Worm (Caenorhabditis elegans) whole organism, late embryonic: ENCODE data around the gene C10A4.3.

ENCODE experiments used
- C38D4.7 ChIP-seq: fragments of 200-800 bp; sonication (Bioruptor generic); optimal IDR thresholded peaks from 2 replicates; lab custom pipeline; 2018; ENCODE audit warnings: mild to moderate bottlenecking, missing genetic modification characterization, moderate library complexity, missing compliant biosample characterization
- K02D7.2 ChIP-seq: sonication (generic microtip); optimal IDR thresholded peaks from 2 replicates; lab custom pipeline; 2017; ENCODE audit warnings: mild to moderate bottlenecking, missing genetic modification characterization, missing compliant biosample characterization
- K09A11.1 ChIP-seq: sonication (generic microtip); optimal IDR thresholded peaks from 2 replicates; lab custom pipeline; 2017; ENCODE audit warnings: antibody characterized with exemption, mild to moderate bottlenecking, missing genetic modification characterization, missing compliant biosample characterization; ENCODE audit not compliant: insufficient read depth
- T23F11.4 ChIP-seq: fragments of 200-800 bp; sonication (Bioruptor generic); optimal IDR thresholded peaks from 2 replicates; lab custom pipeline; 2018; ENCODE audit warnings: mild to moderate bottlenecking, missing genetic modification characterization, missing compliant biosample characterization
- Y22D7AL.16 ChIP-seq: sonication (generic microtip); optimal IDR thresholded peaks from 2 replicates; lab custom pipeline; 2016; ENCODE audit warnings: missing genetic modification characterization, missing compliant biosample characterization
- ahr-1 ChIP-seq: sonication (generic microtip); optimal IDR thresholded peaks from 2 replicates; lab custom pipeline; 2016; ENCODE audit warnings: missing genetic modification characterization, missing compliant biosample characterization
- ama-1 ChIP-seq: fragments of 150-350 bp; optimal IDR thresholded peaks from 2 replicates; lab custom pipeline; 2014
- ceh-14 ChIP-seq: sonication (generic microtip); optimal IDR thresholded peaks from 2 replicates; lab custom pipeline; 2016; ENCODE audit warnings: missing genotype, missing genetic modification characterization, missing compliant biosample characterization
- ceh-22 ChIP-seq: sonication (generic microtip); optimal IDR thresholded peaks from 2 replicates; lab custom pipeline; 2017; ENCODE audit warnings: missing biosample characterization, missing genetic modification characterization
- ceh-24 ChIP-seq: sonication (generic microtip); optimal IDR thresholded peaks from 2 replicates; lab custom pipeline; 2016; ENCODE audit warnings: mild to moderate bottlenecking, missing genetic modification characterization, missing compliant biosample characterization
- ceh-31 ChIP-seq: sonication (generic microtip); optimal IDR thresholded peaks from 2 replicates; lab custom pipeline; 2016; ENCODE audit warnings: missing genetic modification characterization, missing compliant biosample characterization
- ceh-45 ChIP-seq: fragments of 200-800 bp; sonication (Bioruptor generic); IDR thresholded peaks from 2 replicates; pipeline ENCODE4 v1.3.6; 2022; ENCODE audit warnings: missing genetic modification reagents, missing genetic modification characterization, missing compliant biosample characterization
- ceh-9 ChIP-seq: sonication (generic microtip); optimal IDR thresholded peaks from 2 replicates; lab custom pipeline; 2016; ENCODE audit warnings: mild to moderate bottlenecking, missing genetic modification characterization, inconsistent platforms, missing compliant biosample characterization
- che-1 ChIP-seq: sonication (generic microtip); optimal IDR thresholded peaks from 2 replicates; lab custom pipeline; 2016; ENCODE audit warnings: mild to moderate bottlenecking, missing genetic modification characterization, missing compliant biosample characterization
- dmd-4 ChIP-seq: sonication (generic microtip); optimal IDR thresholded peaks from 2 replicates; lab custom pipeline; 2016; ENCODE audit warnings: borderline replicate concordance, missing genetic modification characterization, missing compliant biosample characterization
- elt-2 ChIP-seq: sonication (generic microtip); optimal IDR thresholded peaks from 2 replicates; lab custom pipeline; 2016; ENCODE audit warnings: missing genetic modification reagents, missing genetic modification characterization, missing compliant biosample characterization
- fax-1 ChIP-seq: sonication (generic microtip); optimal IDR thresholded peaks from 2 replicates; lab custom pipeline; 2016; ENCODE audit warnings: missing genotype, missing genetic modification characterization, missing compliant biosample characterization
- fkh-10 ChIP-seq: fragments of 150-350 bp; optimal IDR thresholded peaks from 2 replicates; lab custom pipeline; 2014; ENCODE audit warnings: missing biosample characterization, missing genetic modification reagents, missing genetic modification characterization
- fkh-6 ChIP-seq: sonication (generic microtip); optimal IDR thresholded peaks from 2 replicates; lab custom pipeline; 2016; ENCODE audit warnings: missing genetic modification characterization, missing compliant biosample characterization
- gmeb-2 ChIP-seq: sonication (generic microtip); optimal IDR thresholded peaks from 2 replicates; lab custom pipeline; 2016; ENCODE audit warnings: missing genetic modification characterization, inconsistent platforms, missing compliant biosample characterization
- hlh-13 ChIP-seq: fragments of 200-800 bp; sonication (Bioruptor generic); optimal IDR thresholded peaks from 2 replicates; lab custom pipeline; 2018; ENCODE audit warnings: mild to moderate bottlenecking, missing genetic modification characterization, missing compliant biosample characterization
- hlh-15 ChIP-seq: sonication (generic microtip); optimal IDR thresholded peaks from 2 replicates; lab custom pipeline; 2016; ENCODE audit warnings: missing genetic modification characterization, missing compliant biosample characterization
- hlh-30 ChIP-seq: sonication (generic microtip); optimal IDR thresholded peaks from 2 replicates; lab custom pipeline; 2017; ENCODE audit warnings: antibody characterized with exemption, missing genetic modification characterization, missing compliant biosample characterization; ENCODE audit not compliant: insufficient read depth
- hlh-6 ChIP-seq: sonication (generic microtip); optimal IDR thresholded peaks from 2 replicates; lab custom pipeline; 2016; ENCODE audit warnings: missing genotype, missing genetic modification characterization, missing compliant biosample characterization
- hlh-8 ChIP-seq: sonication (generic microtip); optimal IDR thresholded peaks from 2 replicates; lab custom pipeline; 2016; ENCODE audit warnings: missing genotype, missing genetic modification characterization, missing compliant biosample characterization
- lim-6 ChIP-seq: sonication (generic microtip); optimal IDR thresholded peaks from 2 replicates; lab custom pipeline; 2016; ENCODE audit warnings: missing genetic modification characterization, missing compliant biosample characterization
- nfya-1 ChIP-seq: sonication (generic microtip); optimal IDR thresholded peaks from 2 replicates; lab custom pipeline; 2017; ENCODE audit warnings: missing genetic modification characterization, mild to moderate bottlenecking, missing compliant biosample characterization, antibody characterized with exemption, moderate library complexity
- nhr-11 ChIP-seq: fragments of 150-350 bp; optimal IDR thresholded peaks from 2 replicates; lab custom pipeline; 2014; ENCODE audit warnings: missing biosample characterization, missing genetic modification characterization
- nhr-232 ChIP-seq: sonication (generic microtip); optimal IDR thresholded peaks from 2 replicates; lab custom pipeline; 2016; ENCODE audit warnings: missing genetic modification characterization, missing compliant biosample characterization
- npax-4 ChIP-seq: sonication (generic microtip); optimal IDR thresholded peaks from 2 replicates; lab custom pipeline; 2016; ENCODE audit warnings: missing genetic modification characterization, missing compliant biosample characterization
- pag-3 ChIP-seq: sonication (generic microtip); optimal IDR thresholded peaks from 2 replicates; lab custom pipeline; 2016; ENCODE audit warnings: missing compliant biosample characterization, missing genetic modification characterization, borderline replicate concordance
- pros-1 ChIP-seq: fragments of 150-350 bp; optimal IDR thresholded peaks from 2 replicates; lab custom pipeline; 2014; ENCODE audit warnings: missing biosample characterization, missing genetic modification reagents, missing genetic modification characterization
- sox-2 ChIP-seq: fragments of 200-800 bp; sonication (Bioruptor generic); IDR thresholded peaks from 2 replicates; pipeline ENCODE4 v1.3.6; 2022; ENCODE audit warnings: missing genetic modification reagents, missing genetic modification characterization, missing compliant biosample characterization
- tbx-7 ChIP-seq: sonication (generic microtip); optimal IDR thresholded peaks from 2 replicates; lab custom pipeline; 2016; ENCODE audit warnings: missing genotype, missing genetic modification characterization, missing compliant biosample characterization
- ttx-3 ChIP-seq: sonication (generic microtip); optimal IDR thresholded peaks from 2 replicates; lab custom pipeline; 2016; ENCODE audit warnings: missing genetic modification reagents, missing genetic modification characterization, missing compliant biosample characterization
- unc-42 ChIP-seq: sonication (generic microtip); optimal IDR thresholded peaks from 2 replicates; lab custom pipeline; 2016; ENCODE audit warnings: missing genotype, missing genetic modification characterization, missing compliant biosample characterization
- zip-5 ChIP-seq: sonication (generic microtip); optimal IDR thresholded peaks from 2 replicates; lab custom pipeline; 2016; ENCODE audit warnings: missing genetic modification characterization, missing compliant biosample characterization
- ztf-16 ChIP-seq: sonication (generic microtip); optimal IDR thresholded peaks from 2 replicates; lab custom pipeline; 2017; ENCODE audit warnings: missing genetic modification characterization, missing compliant biosample characterization

C10A4.3 gene

ce11 chrX:7390270-7390669 lies 15.2 kb upstream of the C10A4.3 start, which contains the start of gene C10A4.6:
Gene C10A4.6 (plus strand): TSS chrX:7390570.
- TF ChIP-seq lim-6: no peak
- TF ChIP-seq dmd-4 (tag; lab: Kevin White, UChicago): no peak
- no peak for TF ChIP-seq ceh-24 (tag; lab: Kevin White, UChicago)
- TF ChIP-seq fkh-6 (tag; lab: Kevin White, UChicago): no peak
- no peak for TF ChIP-seq ceh-45 (GFP tag; lab: Robert Waterston, UW)
- no peak for TF ChIP-seq ttx-3 (tag; lab: Kevin White, UChicago)
- no peak for TF ChIP-seq nhr-232 (tag; lab: Kevin White, UChicago)
- TF ChIP-seq hlh-13 (GFP tag; lab: Kevin White, UChicago): no peak
- no peak for TF ChIP-seq ceh-9
- no peak for TF ChIP-seq Y22D7AL.16 (tag; lab: Kevin White, UChicago)
- TF ChIP-seq K02D7.2 (tag; lab: Kevin White, UChicago): no peak
- no peak for TF ChIP-seq zip-5 (tag; lab: Kevin White, UChicago)

- TF ChIP-seq K02D7.2 (tag; lab: Kevin White, UChicago) (no peak), T23F11.4 (GFP tag; lab: Kevin White, UChicago) (no peak)
Measured at ce11 chrX:7393167-7393566, 12.3 kb upstream of the C10A4.3 start, which contains the start of gene gad-2. Gene gad-2 (plus strand): TSS chrX:7393467.

ce11 chrX:7397935-7398334 lies 7.6 kb upstream of the C10A4.3 start, which contains the start of gene C10A4.13:
Gene C10A4.13 (minus strand): TSS chrX:7398035.
- TF ChIP-seq ceh-14 (tag; lab: Kevin White, UChicago): no peak
- TF ChIP-seq K09A11.1 (tag; lab: Kevin White, UChicago): no peak
- no peak for TF ChIP-seq hlh-30 (tag; lab: Kevin White, UChicago)
- TF ChIP-seq ama-1: no peak
- TF ChIP-seq ceh-22 (tag; lab: Kevin White, UChicago): no peak
- no peak for TF ChIP-seq che-1

- TF ChIP-seq hlh-15 (no peak), gmeb-2 (tag; lab: Kevin White, UChicago) (no peak), pros-1 (tag; lab: Kevin White, UChicago) (no peak), nhr-11 (no peak), nfya-1 (tag; lab: Kevin White, UChicago) (no peak), sox-2 (GFP tag; lab: Robert Waterston, UW) (no peak), ceh-24 (tag; lab: Kevin White, UChicago) (no peak), elt-2 (tag; lab: Kevin White, UChicago) (no peak), ceh-31 (tag; lab: Kevin White, UChicago) (no peak), K09A11.1 (tag; lab: Kevin White, UChicago) (no peak), hlh-8 (tag; lab: Kevin White, UChicago) (no peak), unc-42 (tag; lab: Kevin White, UChicago) (no peak), pag-3 (no peak), lim-6 (no peak), ahr-1 (no peak), ztf-16 (tag; lab: Kevin White, UChicago) (no peak), fkh-10 (GFP tag; lab: Kevin White, UChicago) (no peak), nhr-232 (tag; lab: Kevin White, UChicago) (no peak)
Measured at ce11 chrX:7398584-7398983, 6.9 kb upstream of the C10A4.3 start, which contains the start of gene C10A4.10. Gene C10A4.10 (plus strand): TSS chrX:7398884.

ce11 chrX:7400788-7401187 lies 4.7 kb upstream of the C10A4.3 start, which contains the start of gene C10A4.4:
Gene C10A4.4 (plus strand): TSS chrX:7401088.
- TF ChIP-seq tbx-7 (no peak), zip-5 (tag; lab: Kevin White, UChicago) (no peak), nhr-232 (tag; lab: Kevin White, UChicago) (no peak), C38D4.7 (no peak), dmd-4 (tag; lab: Kevin White, UChicago) (no peak), ceh-9 (no peak), fkh-6 (tag; lab: Kevin White, UChicago) (no peak), pros-1 (tag; lab: Kevin White, UChicago) (no peak), ama-1 (no peak), hlh-30 (tag; lab: Kevin White, UChicago) (no peak), fax-1 (tag; lab: Kevin White, UChicago) (no peak), ttx-3 (tag; lab: Kevin White, UChicago) (no peak), fkh-10 (GFP tag; lab: Kevin White, UChicago) (no peak), hlh-15 (no peak), npax-4 (tag; lab: Kevin White, UChicago) (no peak), hlh-6 (tag; lab: Kevin White, UChicago) (no peak), ceh-24 (tag; lab: Kevin White, UChicago) (no peak), K02D7.2 (tag; lab: Kevin White, UChicago) (no peak)
